Fruit fly (Drosophila melanogaster) whole organism, embryonic: Measurements from ENCODE around the gene PGAP1.

Source experiments
- C15 ChIP-seq: fragments of 200-800 bp; sonication (Bioruptor generic); IDR thresholded peaks from 3 replicates; pipeline ENCODE4 v1.3.6; 2022; ENCODE audit warnings: missing biosample characterization, missing genetic modification characterization
- CG11456 ChIP-seq: fragments of 200-800 bp; sonication (Bioruptor generic); IDR thresholded peaks from 3 replicates; pipeline ENCODE4 v1.3.6; 2022; ENCODE audit warnings: missing biosample characterization, missing genetic modification characterization
- CG12219 ChIP-seq: fragments of 200-800 bp; sonication (Bioruptor generic); optimal IDR thresholded peaks from 3 replicates; lab custom pipeline; 2018; ENCODE audit warnings: missing biosample characterization, mild to moderate bottlenecking, missing genetic modification characterization
- CG13894 ChIP-seq: fragments of 200-800 bp; sonication (Bioruptor generic); optimal IDR thresholded peaks from 3 replicates; lab custom pipeline; 2018; ENCODE audit warnings: missing biosample characterization, mild to moderate bottlenecking, missing genetic modification characterization, moderate library complexity
- CG14860 ChIP-seq: fragments of 200-800 bp; sonication (Bioruptor generic); IDR thresholded peaks from 3 replicates; pipeline ENCODE4 v1.3.6; 2022; ENCODE audit warnings: missing biosample characterization, missing genetic modification characterization; ENCODE audit not compliant: partially characterized antibody
- CG15011 ChIP-seq: fragments of 200-800 bp; sonication (Bioruptor generic); optimal IDR thresholded peaks from 3 replicates; lab custom pipeline; 2018; ENCODE audit warnings: missing biosample characterization, mild to moderate bottlenecking, missing genetic modification characterization
- CG16815 ChIP-seq: fragments of 200-800 bp; sonication (Bioruptor generic); optimal IDR thresholded peaks from 3 replicates; lab custom pipeline; 2017; ENCODE audit warnings: missing biosample characterization, mild to moderate bottlenecking, missing genetic modification characterization
- CG17328 ChIP-seq: fragments of 200-800 bp; sonication (Bioruptor generic); IDR thresholded peaks from 2 replicates; pipeline ENCODE4 v1.3.6; 2022; ENCODE audit warnings: missing biosample characterization, missing genetic modification characterization
- CG18764 ChIP-seq: fragments of 200-800 bp; sonication (Bioruptor generic); optimal IDR thresholded peaks from 3 replicates; lab custom pipeline; 2016; ENCODE audit warnings: missing biosample characterization, missing genetic modification characterization
- CG3065 ChIP-seq: fragments of 200-800 bp; sonication (Bioruptor generic); optimal IDR thresholded peaks from 2 replicates; lab custom pipeline; 2016; ENCODE audit warnings: missing biosample characterization, missing genetic modification characterization
- CG42726 ChIP-seq: fragments of 200-800 bp; sonication (Bioruptor generic); IDR thresholded peaks from 2 replicates; pipeline ENCODE4 v1.3.6; 2022; ENCODE audit warnings: missing biosample characterization, missing genetic modification characterization; ENCODE audit not compliant: partially characterized antibody
- CG4282 ChIP-seq: fragments of 200-800 bp; sonication (Bioruptor generic); optimal IDR thresholded peaks from 2 replicates; lab custom pipeline; 2016; ENCODE audit warnings: missing biosample characterization, missing genetic modification characterization
- CG4328 ChIP-seq: fragments of 200-800 bp; sonication (Bioruptor generic); optimal IDR thresholded peaks from 3 replicates; lab custom pipeline; 2017; ENCODE audit warnings: missing biosample characterization, missing genetic modification reagents, missing genetic modification characterization
- CG4617 ChIP-seq: fragments of 200-800 bp; sonication (Bioruptor generic); optimal IDR thresholded peaks from 3 replicates; lab custom pipeline; 2016; ENCODE audit warnings: missing biosample characterization, missing genetic modification characterization, borderline replicate concordance
- CG6654 ChIP-seq: fragments of 200-800 bp; sonication (Bioruptor generic); optimal IDR thresholded peaks from 2 replicates; lab custom pipeline; 2017; ENCODE audit warnings: missing biosample characterization, mild to moderate bottlenecking, missing genetic modification characterization
- CG7372 ChIP-seq: fragments of 200-800 bp; sonication (Bioruptor generic); IDR thresholded peaks from 2 replicates; pipeline ENCODE4 v1.3.6; 2022; ENCODE audit warnings: missing biosample characterization, missing genetic modification characterization
- CG7786 ChIP-seq: fragments of 200-800 bp; sonication (Bioruptor generic); optimal IDR thresholded peaks from 2 replicates; lab custom pipeline; 2016; ENCODE audit warnings: missing biosample characterization, missing genetic modification characterization
- CG8924 ChIP-seq: fragments of 200-800 bp; optimal IDR thresholded peaks from 3 replicates; lab custom pipeline; 2019; ENCODE audit warnings: missing biosample characterization, mild to moderate bottlenecking, missing genetic modification characterization, moderate library complexity
- Camta ChIP-seq: fragments of 200-800 bp; sonication (Bioruptor generic); optimal IDR thresholded peaks from 2 replicates; lab custom pipeline; 2016; ENCODE audit warnings: missing biosample characterization, missing genetic modification characterization
- D19A ChIP-seq: fragments of 200-800 bp; optimal IDR thresholded peaks from 3 replicates; lab custom pipeline; 2019; ENCODE audit warnings: missing biosample characterization, mild to moderate bottlenecking, missing genetic modification characterization, moderate library complexity
- H15 ChIP-seq: fragments of 200-800 bp; sonication (Bioruptor generic); IDR thresholded peaks from 3 replicates; pipeline ENCODE4 v1.3.6; 2022; ENCODE audit warnings: missing biosample characterization, missing genetic modification characterization
- Kr ChIP-seq: fragments of 200-800 bp; sonication (Bioruptor generic); optimal IDR thresholded peaks from 2 replicates; lab custom pipeline; 2017; ENCODE audit warnings: missing biosample characterization, mild to moderate bottlenecking, missing genetic modification characterization
- Lim3 ChIP-seq: fragments of 200-800 bp; sonication (Bioruptor generic); IDR thresholded peaks from 2 replicates; pipeline ENCODE4 v1.3.6; 2022; ENCODE audit warnings: missing biosample characterization, missing genetic modification characterization
- MBD-R2 ChIP-seq: fragments of 200-800 bp; sonication (Bioruptor generic); IDR thresholded peaks from 2 replicates; pipeline ENCODE4 v1.3.6; 2022; ENCODE audit warnings: missing biosample characterization, missing genetic modification characterization
- MTF-1 ChIP-seq: fragments of 200-800 bp; sonication (Bioruptor generic); optimal IDR thresholded peaks from 2 replicates; lab custom pipeline; 2018; ENCODE audit warnings: missing biosample characterization, mild to moderate bottlenecking, missing genetic modification characterization, borderline replicate concordance
- NfI ChIP-seq: fragments of 200-800 bp; sonication (Bioruptor generic); optimal IDR thresholded peaks from 3 replicates; lab custom pipeline; 2018; ENCODE audit warnings: missing biosample characterization, mild to moderate bottlenecking, missing genetic modification characterization, moderate library complexity
- Oli ChIP-seq: fragments of 200-800 bp; sonication (Bioruptor generic); optimal IDR thresholded peaks from 2 replicates; lab custom pipeline; 2018; ENCODE audit warnings: missing biosample characterization, mild to moderate bottlenecking, missing genetic modification characterization, moderate library complexity
- Opbp ChIP-seq: fragments of 200-800 bp; sonication (Bioruptor generic); IDR thresholded peaks from 3 replicates; pipeline ENCODE4 v1.3.6; 2022; ENCODE audit warnings: missing biosample characterization, missing genetic modification characterization; ENCODE audit not compliant: partially characterized antibody
- PHDP ChIP-seq: fragments of 200-800 bp; sonication (Bioruptor generic); optimal IDR thresholded peaks from 3 replicates; lab custom pipeline; 2018; ENCODE audit warnings: missing biosample characterization, mild to moderate bottlenecking, missing genetic modification characterization, moderate library complexity
- Poxn ChIP-seq: fragments of 200-800 bp; sonication (Bioruptor generic); IDR thresholded peaks from 2 replicates; pipeline ENCODE4 v1.3.6; 2022; ENCODE audit warnings: missing biosample characterization, missing genetic modification characterization
- abd-A ChIP-seq: fragments of 200-800 bp; sonication (Bioruptor generic); optimal IDR thresholded peaks from 3 replicates; lab custom pipeline; 2019; ENCODE audit warnings: missing biosample characterization, mild to moderate bottlenecking, missing genetic modification characterization, moderate library complexity
- bsh ChIP-seq, 2 experiments: fragments of 200-800 bp; sonication (Bioruptor generic); optimal IDR thresholded peaks; 2 replicates each; lab custom pipeline; 2017 to 2018; ENCODE audit warnings: mild to moderate bottlenecking in 2 of 2, missing biosample characterization in 2 of 2, missing genetic modification characterization in 2 of 2, moderate library complexity in 1 of 2
- cato ChIP-seq: fragments of 200-800 bp; sonication (Bioruptor generic); optimal IDR thresholded peaks from 2 replicates; lab custom pipeline; 2016; ENCODE audit warnings: missing biosample characterization, missing genetic modification characterization, borderline replicate concordance
- chm ChIP-seq: fragments of 200-800 bp; sonication (Bioruptor generic); IDR thresholded peaks from 2 replicates; pipeline ENCODE4 v1.3.6; 2022; ENCODE audit warnings: missing biosample characterization, missing genetic modification characterization
- eve ChIP-seq, 2 experiments: fragments of >200 bp; optimal IDR thresholded peaks; 2 replicates each; lab custom pipeline; 2017; ENCODE audit warnings: missing biosample characterization in 2 of 2, missing genetic modification characterization in 2 of 2
- ewg ChIP-seq: fragments of 200-800 bp; sonication (Bioruptor generic); optimal IDR thresholded peaks from 3 replicates; lab custom pipeline; 2017; ENCODE audit warnings: mild to moderate bottlenecking, missing biosample characterization, missing genetic modification reagents, missing genetic modification characterization
- eyg ChIP-seq: fragments of 200-800 bp; sonication (Bioruptor generic); optimal IDR thresholded peaks from 3 replicates; lab custom pipeline; 2016; ENCODE audit warnings: missing biosample characterization, missing genetic modification characterization
- hb ChIP-seq: fragments of 200-800 bp; sonication (Bioruptor generic); IDR thresholded peaks from 3 replicates; pipeline ENCODE4 v1.3.6; 2022; ENCODE audit warnings: missing biosample characterization, missing genetic modification characterization; ENCODE audit not compliant: partially characterized antibody
- ind ChIP-seq: fragments of 200-800 bp; sonication (Bioruptor generic); optimal IDR thresholded peaks from 3 replicates; lab custom pipeline; 2016; ENCODE audit warnings: missing biosample characterization, missing genetic modification characterization
- lola ChIP-seq, 3 experiments: fragments of >200 bp in 2 of 3; fragments of 200-800 bp in 1 of 3; sonication (Bioruptor generic) in 1 of 3; optimal IDR thresholded peaks; 2 replicates each; lab custom pipeline; 2017 to 2019; ENCODE audit warnings: missing biosample characterization in 3 of 3, missing genetic modification characterization in 3 of 3, mild to moderate bottlenecking in 1 of 3, moderate library complexity in 1 of 3
- pros ChIP-seq: fragments of 200-800 bp; sonication (Bioruptor generic); optimal IDR thresholded peaks from 3 replicates; lab custom pipeline; 2019; ENCODE audit warnings: missing biosample characterization, mild to moderate bottlenecking, missing genetic modification characterization, moderate library complexity
- pzg ChIP-seq: fragments of 200-800 bp; sonication (Bioruptor generic); optimal IDR thresholded peaks from 3 replicates; lab custom pipeline; 2018; ENCODE audit warnings: missing biosample characterization, mild to moderate bottlenecking, missing genetic modification characterization, moderate library complexity
- salm ChIP-seq: fragments of 200-800 bp; sonication (Bioruptor generic); optimal IDR thresholded peaks from 2 replicates; lab custom pipeline; 2018; ENCODE audit warnings: missing biosample characterization, mild to moderate bottlenecking, missing genetic modification characterization
- schlank ChIP-seq: fragments of 200-800 bp; sonication (Bioruptor generic); optimal IDR thresholded peaks from 2 replicates; lab custom pipeline; 2018; ENCODE audit warnings: missing biosample characterization, mild to moderate bottlenecking, missing genetic modification characterization
- seq ChIP-seq: fragments of 200-800 bp; sonication (Bioruptor generic); IDR thresholded peaks from 2 replicates; pipeline ENCODE4 v1.3.6; 2022; ENCODE audit warnings: missing biosample characterization, missing genetic modification characterization
- tup ChIP-seq: fragments of 200-800 bp; sonication (Bioruptor generic); optimal IDR thresholded peaks from 2 replicates; lab custom pipeline; 2016; ENCODE audit warnings: missing biosample characterization, mild to moderate bottlenecking, missing genetic modification characterization, moderate library complexity
- twi ChIP-seq: fragments of 200-800 bp; optimal IDR thresholded peaks from 2 replicates; lab custom pipeline; 2019; ENCODE audit warnings: missing biosample characterization, mild to moderate bottlenecking, missing genetic modification characterization, moderate library complexity
- usp ChIP-seq: fragments of >200 bp; optimal IDR thresholded peaks from 2 replicates; lab custom pipeline; 2017; ENCODE audit warnings: missing biosample characterization, missing genetic modification characterization

PGAP1 gene

dm6 chrX:5679079-5679932, 10.0 kb downstream of the PGAP1 start:
- TF ChIP-seq twi (tag; lab: Kevin White, UChicago): no peak
- TF ChIP-seq usp (GFP tag; lab: Kevin White, UChicago): no peak
- TF ChIP-seq NfI: no peak
- TF ChIP-seq hb (GFP tag; lab: Robert Waterston, UW): no peak
- TF ChIP-seq bsh (GFP tag; optimal IDR thresholded peaks at IDR 0.05; lab: Kevin White, UChicago): peak in 1 of 2 experiments; percentile 72
- TF ChIP-seq CG7372 (GFP tag; lab: Robert Waterston, UW): 0 out of 2 replicates have a peak, but pooled peaks have one; percentile 18
- no peak for TF ChIP-seq Poxn (GFP tag; lab: Robert Waterston, UW)
- TF ChIP-seq ind (GFP tag; lab: Kevin White, UChicago): peak; percentile 22
- TF ChIP-seq CG15011 (GFP tag; lab: Kevin White, UChicago): no peak
- TF ChIP-seq CG16815 (GFP tag; lab: Kevin White, UChicago): peak; percentile 35
- TF ChIP-seq CG4282 (GFP tag; lab: Kevin White, UChicago): no peak
- peak; percentile 22 for TF ChIP-seq ewg
- no peak for TF ChIP-seq CG11456
- no peak for TF ChIP-seq tup (GFP tag; lab: Kevin White, UChicago)
- no peak for TF ChIP-seq CG14860 (GFP tag; lab: Robert Waterston, UW)
- TF ChIP-seq CG13894 (tag; lab: Kevin White, UChicago): no peak
- no peak for TF ChIP-seq schlank (tag; lab: Kevin White, UChicago)
- TF ChIP-seq abd-A (tag; lab: Kevin White, UChicago): no peak
- TF ChIP-seq CG17328 (GFP tag; lab: Robert Waterston, UW): peak; percentile 49; the same call in 1 of the 2 replicates
- peak; percentile 15 for TF ChIP-seq CG6654 (GFP tag; lab: Kevin White, UChicago)
- no peak for TF ChIP-seq Opbp
- peak; percentile 17 for TF ChIP-seq PHDP (tag; lab: Kevin White, UChicago)
- TF ChIP-seq CG12219: peak; percentile 26
- peak; percentile 18 for TF ChIP-seq Camta (GFP tag; lab: Kevin White, UChicago)
- peak; percentile 43 for TF ChIP-seq D19A
- TF ChIP-seq Lim3 (GFP tag; lab: Robert Waterston, UW): no peak
- TF ChIP-seq CG4617 (GFP tag; lab: Kevin White, UChicago): no peak
- TF ChIP-seq cato (GFP tag; lab: Kevin White, UChicago): no peak
- TF ChIP-seq CG7786 (GFP tag; lab: Kevin White, UChicago): peak; percentile 4
- no peak for TF ChIP-seq CG42726
- peak; percentile 24; the same call in 1 of the 2 replicates for TF ChIP-seq chm (GFP tag; lab: Robert Waterston, UW)
- no peak for TF ChIP-seq H15
- peak; percentile 41 for TF ChIP-seq CG18764 (GFP tag; lab: Kevin White, UChicago)
- TF ChIP-seq CG8924: peak; percentile 52
- TF ChIP-seq eyg (GFP tag; lab: Kevin White, UChicago): no peak
- TF ChIP-seq Kr: no peak
- TF ChIP-seq pzg (GFP tag; lab: Kevin White, UChicago): no peak
- peak; percentile 3 for TF ChIP-seq MTF-1 (GFP tag; lab: Kevin White, UChicago)
- TF ChIP-seq C15: no peak
- TF ChIP-seq CG4328 (GFP tag; lab: Kevin White, UChicago): no peak
- TF ChIP-seq MBD-R2 (GFP tag; lab: Robert Waterston, UW): no peak
- no peak for TF ChIP-seq CG3065 (GFP tag; lab: Kevin White, UChicago)
- TF ChIP-seq eve (GFP tag; optimal IDR thresholded peaks at IDR 0.05; lab: Kevin White, UChicago): no peak
- TF ChIP-seq seq (GFP tag; lab: Robert Waterston, UW): 0 out of 2 replicates have a peak, but pooled peaks have one; percentile 22
- no peak for TF ChIP-seq salm
- TF ChIP-seq pros: no peak
- TF ChIP-seq Oli (tag; lab: Kevin White, UChicago): peak; percentile 58
- TF ChIP-seq lola (GFP tag; optimal IDR thresholded peaks at IDR 0.05; lab: Kevin White, UChicago): peak in 1 of 3 experiments; percentile 72
